Fruit fly (Drosophila melanogaster): Measurements from ENCODE around the gene msl-2.

Gene msl-2

DNA sequence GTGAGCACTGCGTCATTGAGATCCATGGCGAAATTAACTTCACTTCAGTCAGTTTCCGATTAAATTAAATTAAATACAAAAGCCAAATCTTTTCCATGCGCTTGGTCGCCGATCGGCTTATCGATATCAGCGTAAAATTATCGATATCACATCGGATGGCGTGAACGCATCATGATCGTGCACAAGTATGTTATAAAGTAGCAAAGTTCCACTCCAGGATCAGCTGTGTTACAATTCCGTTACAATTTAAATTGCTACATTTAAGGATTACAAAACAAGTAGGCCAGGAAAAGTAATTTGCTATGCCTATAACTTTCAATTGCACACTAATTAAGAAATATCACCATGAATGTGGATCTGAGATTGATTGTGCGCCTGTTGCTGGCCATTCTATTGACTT is 4.0 kb upstream of the msl-2 start, which contains the start of the genes Pif1 and CG31776 (continued):
- TF ChIP-seq CG13424 (tag; optimal IDR thresholded peaks at IDR 0.05) = no peak
- no peak for TF ChIP-seq Gug (GFP tag; IDR thresholded peaks at IDR 0.05)
- peak; percentile 66 for TF ChIP-seq knrl (GFP tag; IDR thresholded peaks at IDR 0.05; ENCODE audit: partially characterized antibody)
- no peak for TF ChIP-seq CG16815 (GFP tag; optimal IDR thresholded peaks at IDR 0.05)
- TF ChIP-seq CG10321 (GFP tag; IDR thresholded peaks at IDR 0.05) = no peak
- no peak for TF ChIP-seq oc (tag; optimal IDR thresholded peaks at IDR 0.05)
- no peak for TF ChIP-seq Mrtf (GFP tag; IDR thresholded peaks at IDR 0.05)
- no peak for TF ChIP-seq CG4282 (GFP tag; optimal IDR thresholded peaks at IDR 0.05)
- peak; percentile 73 for TF ChIP-seq sna (GFP tag; IDR thresholded peaks at IDR 0.05; ENCODE audit: partially characterized antibody)
- TF ChIP-seq CG2202 (tag; optimal IDR thresholded peaks at IDR 0.05) = no peak
- peak; percentile 33 for TF ChIP-seq CG2712 (tag; optimal IDR thresholded peaks at IDR 0.05)
- peak; percentile 83 for TF ChIP-seq Scr (GFP tag; IDR thresholded peaks at IDR 0.05; ENCODE audit: partially characterized antibody)
- TF ChIP-seq CG11456 (GFP tag; IDR thresholded peaks at IDR 0.05) = no peak
- peak; percentile 63; the same call in 2 of the 3 replicates for TF ChIP-seq CG14860 (GFP tag; IDR thresholded peaks at IDR 0.05; ENCODE audit: partially characterized antibody)
- peak; percentile 95 for TF ChIP-seq CG17802 (tag; optimal IDR thresholded peaks at IDR 0.05)
- TF ChIP-seq Adf1 (GFP tag; IDR thresholded peaks at IDR 0.05) = no peak
- no peak for TF ChIP-seq Doc2 (GFP tag; IDR thresholded peaks at IDR 0.05)
- 0 out of 3 replicates have a peak, but pooled peaks have one; percentile 22 for TF ChIP-seq mld (GFP tag; IDR thresholded peaks at IDR 0.05; ENCODE audit: partially characterized antibody)
- TF ChIP-seq jigr1 (GFP tag; IDR thresholded peaks at IDR 0.05) = no peak
- TF ChIP-seq br (optimal IDR thresholded peaks at IDR 0.05) = no peak
- no peak for TF ChIP-seq CG4328 (GFP tag; optimal IDR thresholded peaks at IDR 0.05)
- TF ChIP-seq CG17568 (GFP tag; optimal IDR thresholded peaks at IDR 0.05) = no peak
- TF ChIP-seq bigmax (GFP tag; optimal IDR thresholded peaks at IDR 0.05) = no peak
- TF ChIP-seq unpg (GFP tag; optimal IDR thresholded peaks at IDR 0.05) = no peak
- TF ChIP-seq CG2199 (GFP tag; IDR thresholded peaks at IDR 0.05) = no peak
- peak; percentile 12 for TF ChIP-seq sug (tag; optimal IDR thresholded peaks at IDR 0.05)
- no peak for TF ChIP-seq ci (GFP tag; IDR thresholded peaks at IDR 0.05)
- TF ChIP-seq CG5180 (GFP tag; optimal IDR thresholded peaks at IDR 0.05) = no peak
- peak; percentile 91 for TF ChIP-seq Opbp (GFP tag; IDR thresholded peaks at IDR 0.05; ENCODE audit: partially characterized antibody)
- TF ChIP-seq Hr3 (GFP tag; optimal IDR thresholded peaks at IDR 0.05) = no peak
- no peak for TF ChIP-seq CG17612 (GFP tag; IDR thresholded peaks at IDR 0.05)
- no peak for TF ChIP-seq her (GFP tag; optimal IDR thresholded peaks at IDR 0.05)
- TF ChIP-seq gcm2 (GFP tag; optimal IDR thresholded peaks at IDR 0.05) = no peak
- peak; percentile 27 for TF ChIP-seq CG12659 (GFP tag; optimal IDR thresholded peaks at IDR 0.05)
- no peak for TF ChIP-seq ro (GFP tag; IDR thresholded peaks at IDR 0.05)
- TF ChIP-seq Sin3A (optimal IDR thresholded peaks at IDR 0.05) = peak; percentile 49
- peak; percentile 71 for TF ChIP-seq dm (GFP tag; optimal IDR thresholded peaks at IDR 0.05)
- TF ChIP-seq unc-4 (GFP tag; IDR thresholded peaks at IDR 0.05; ENCODE audit: partially characterized antibody) = peak; percentile 70
- peak; percentile 69 for TF ChIP-seq ssp (GFP tag; IDR thresholded peaks at IDR 0.05)
- peak; percentile 55 for TF ChIP-seq gfzf (GFP tag; optimal IDR thresholded peaks at IDR 0.05)
- no peak for TF ChIP-seq PHDP (tag; optimal IDR thresholded peaks at IDR 0.05)
- TF ChIP-seq lilli (GFP tag; optimal IDR thresholded peaks at IDR 0.05) = no peak
- no peak for TF ChIP-seq otp (GFP tag; IDR thresholded peaks at IDR 0.05)
- TF ChIP-seq Dfd (GFP tag; optimal IDR thresholded peaks at IDR 0.05) = no peak
- peak; percentile 82 for TF ChIP-seq CG13287 (GFP tag; IDR thresholded peaks at IDR 0.05; ENCODE audit: partially characterized antibody)
- TF ChIP-seq CG9609 (GFP tag; optimal IDR thresholded peaks at IDR 0.05) = no peak
- peak; percentile 89 to 98 for TF ChIP-seq crp (GFP tag; optimal IDR thresholded peaks at IDR 0.05)
- TF ChIP-seq Asciz (GFP tag; optimal IDR thresholded peaks at IDR 0.05) = no peak
- no peak for TF ChIP-seq hkb (optimal IDR thresholded peaks at IDR 0.05)
- TF ChIP-seq hkb (GFP tag; IDR thresholded peaks at IDR 0.05) = no peak
- TF ChIP-seq fu2 (GFP tag; optimal IDR thresholded peaks at IDR 0.05) = no peak
- no peak for TF ChIP-seq CG6272 (GFP tag; IDR thresholded peaks at IDR 0.05)
